Worm (Caenorhabditis elegans): ENCODE data around the gene C07G1.7.

DNA sequence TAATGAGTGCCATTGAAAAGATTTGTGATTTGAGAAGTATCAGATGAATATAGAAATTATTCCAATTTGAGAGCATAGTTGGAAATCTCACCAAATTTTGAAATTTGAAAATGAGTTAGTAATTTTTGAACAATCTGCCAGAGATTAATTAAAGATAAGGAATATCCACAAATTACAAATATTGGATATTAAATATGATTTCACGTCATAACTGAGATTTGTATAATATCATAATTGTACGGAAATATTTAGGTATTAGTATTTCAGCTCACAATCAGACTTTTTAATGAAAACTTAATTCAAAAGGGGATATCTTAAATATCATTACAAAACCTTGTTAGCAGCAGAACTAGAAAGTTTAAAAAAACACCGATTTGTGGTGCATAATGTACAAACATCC is 48.3 kb upstream of the C07G1.7 start, which contains the start of gene K07H8.7:
- TF ChIP-seq W03F9.2 (tag; optimal IDR thresholded peaks at IDR 0.05), result no peak
- TF ChIP-seq him-1 (tag; optimal IDR thresholded peaks at IDR 0.05), result no peak
- TF ChIP-seq dao-5 (tag; optimal IDR thresholded peaks at IDR 0.05), result no peak

Measured in whole organism, L4/young adult.